Fruit fly (Drosophila melanogaster) whole organism, embryonic: ENCODE data around the gene Gyc88E.
A peak's percentile ranks its signal among the peaks of the same experiment; 100 is the strongest.

ENCODE experiments used
- ATbp ChIP-seq: fragments of 200-800 bp; sonication (Bioruptor generic); optimal IDR thresholded peaks from 2 replicates; lab custom pipeline; 2017; ENCODE audit warnings: missing biosample characterization, mild to moderate bottlenecking, missing genetic modification characterization, missing genetic modification reagents
- CG11093 ChIP-seq: fragments of 200-800 bp; sonication (Bioruptor generic); IDR thresholded peaks from 3 replicates; pipeline ENCODE4 v1.3.6; 2022; ENCODE audit warnings: missing biosample characterization, missing genetic modification characterization
- CG11456 ChIP-seq: fragments of 200-800 bp; sonication (Bioruptor generic); IDR thresholded peaks from 3 replicates; pipeline ENCODE4 v1.3.6; 2022; ENCODE audit warnings: missing biosample characterization, missing genetic modification characterization
- CG11695 ChIP-seq: fragments of 200-800 bp; sonication (Bioruptor generic); IDR thresholded peaks from 3 replicates; pipeline ENCODE4 v1.3.6; 2022; ENCODE audit warnings: missing biosample characterization, missing genetic modification characterization
- CG11696 ChIP-seq: fragments of 200-800 bp; sonication (Bioruptor generic); IDR thresholded peaks from 2 replicates; pipeline ENCODE4 v1.3.6; 2022; ENCODE audit warnings: missing biosample characterization, missing genetic modification characterization
- CG11723 ChIP-seq: fragments of 200-800 bp; sonication (Bioruptor generic); optimal IDR thresholded peaks from 2 replicates; lab custom pipeline; 2017; ENCODE audit warnings: missing biosample characterization, mild to moderate bottlenecking, missing genetic modification characterization
- CG13424 ChIP-seq: fragments of 200-800 bp; sonication (Bioruptor generic); optimal IDR thresholded peaks from 2 replicates; lab custom pipeline; 2019; ENCODE audit warnings: missing biosample characterization, mild to moderate bottlenecking, missing genetic modification characterization, moderate library complexity
- CG18599 ChIP-seq: fragments of 200-800 bp; sonication (Bioruptor generic); optimal IDR thresholded peaks from 3 replicates; lab custom pipeline; 2017; ENCODE audit warnings: missing biosample characterization, missing genetic modification characterization, mild to moderate bottlenecking, moderate library complexity, missing genetic modification reagents
- CG31224 ChIP-seq: fragments of 200-800 bp; sonication (Bioruptor generic); IDR thresholded peaks from 2 replicates; pipeline ENCODE4 v1.3.6; 2022; ENCODE audit warnings: missing biosample characterization, missing genetic modification characterization
- CG32532 ChIP-seq: fragments of 200-800 bp; sonication (Bioruptor generic); IDR thresholded peaks from 2 replicates; pipeline ENCODE4 v1.3.6; 2022; ENCODE audit warnings: missing biosample characterization, missing genetic modification characterization
- CG32767 ChIP-seq: fragments of 200-800 bp; sonication (Bioruptor generic); IDR thresholded peaks from 2 replicates; pipeline ENCODE4 v1.3.6; 2022; ENCODE audit warnings: missing biosample characterization, missing genetic modification characterization
- CG4730 ChIP-seq: fragments of 200-800 bp; sonication (Bioruptor generic); IDR thresholded peaks from 2 replicates; pipeline ENCODE4 v1.3.6; 2022; ENCODE audit warnings: missing biosample characterization, missing genetic modification characterization
- CG6175 ChIP-seq: fragments of 200-800 bp; sonication (Bioruptor generic); IDR thresholded peaks from 3 replicates; pipeline ENCODE4 v1.3.6; 2022; ENCODE audit warnings: missing biosample characterization, missing genetic modification characterization
- CG6791 ChIP-seq: fragments of 200-800 bp; sonication (Bioruptor generic); IDR thresholded peaks from 3 replicates; pipeline ENCODE4 v1.3.6; 2022; ENCODE audit warnings: missing biosample characterization, missing genetic modification characterization; ENCODE audit not compliant: partially characterized antibody
- CG6813 ChIP-seq: fragments of 200-800 bp; sonication (Bioruptor generic); optimal IDR thresholded peaks from 2 replicates; lab custom pipeline; 2017; ENCODE audit warnings: missing biosample characterization, missing genetic modification characterization, mild to moderate bottlenecking, moderate library complexity, missing genetic modification reagents
- CG7372 ChIP-seq: fragments of 200-800 bp; sonication (Bioruptor generic); IDR thresholded peaks from 2 replicates; pipeline ENCODE4 v1.3.6; 2022; ENCODE audit warnings: missing biosample characterization, missing genetic modification characterization
- CG9215 ChIP-seq: fragments of 200-800 bp; sonication (Bioruptor generic); IDR thresholded peaks from 2 replicates; pipeline ENCODE4 v1.3.6; 2022; ENCODE audit warnings: missing biosample characterization, missing genetic modification characterization
- Camta ChIP-seq: fragments of 200-800 bp; sonication (Bioruptor generic); optimal IDR thresholded peaks from 2 replicates; lab custom pipeline; 2016; ENCODE audit warnings: missing biosample characterization, missing genetic modification characterization
- CoRest ChIP-seq: fragments of 200-800 bp; sonication (Bioruptor generic); optimal IDR thresholded peaks from 3 replicates; lab custom pipeline; 2018; ENCODE audit warnings: missing biosample characterization, mild to moderate bottlenecking, missing genetic modification characterization, moderate library complexity
- D19B ChIP-seq: fragments of 200-800 bp; sonication (Bioruptor generic); optimal IDR thresholded peaks from 2 replicates; lab custom pipeline; 2017; ENCODE audit warnings: missing biosample characterization, mild to moderate bottlenecking, missing genetic modification characterization
- Deaf1 ChIP-seq: fragments of 200-800 bp; optimal IDR thresholded peaks from 3 replicates; lab custom pipeline; 2019; ENCODE audit warnings: missing biosample characterization, mild to moderate bottlenecking, missing genetic modification characterization, moderate library complexity
- Fer3 ChIP-seq: fragments of 200-800 bp; sonication (Bioruptor generic); optimal IDR thresholded peaks from 2 replicates; lab custom pipeline; 2018; ENCODE audit warnings: missing biosample characterization, mild to moderate bottlenecking, missing genetic modification characterization, moderate library complexity
- GATAe ChIP-seq: fragments of 200-800 bp; sonication (Bioruptor generic); conservative IDR thresholded peaks from 2 replicates; pipeline ENCODE4 v1.3.6; 2022; ENCODE audit warnings: missing biosample characterization, missing genetic modification characterization
- H15 ChIP-seq: fragments of 200-800 bp; sonication (Bioruptor generic); IDR thresholded peaks from 3 replicates; pipeline ENCODE4 v1.3.6; 2022; ENCODE audit warnings: missing biosample characterization, missing genetic modification characterization
- HLH3B ChIP-seq: fragments of 200-800 bp; sonication (Bioruptor generic); IDR thresholded peaks from 2 replicates; pipeline ENCODE4 v1.3.6; 2022; ENCODE audit warnings: missing biosample characterization, missing genetic modification characterization
- Med ChIP-seq: fragments of 200-800 bp; sonication (Bioruptor generic); peaks from one replicate; lab custom pipeline; 2016; ENCODE audit warnings: missing biosample characterization, missing genetic modification characterization, mild to moderate bottlenecking, inconsistent platforms, moderate library complexity
- Nf-YA ChIP-seq: fragments of 200-800 bp; sonication (Bioruptor generic); IDR thresholded peaks from 2 replicates; pipeline ENCODE4 v1.3.6; 2022; ENCODE audit warnings: missing biosample characterization, missing genetic modification characterization
- Taf1 ChIP-seq: fragments of 200-800 bp; sonication (Bioruptor generic); IDR thresholded peaks from 2 replicates; pipeline ENCODE4 v1.3.6; 2022; ENCODE audit warnings: missing biosample characterization, missing genetic modification characterization
- Xbp1 ChIP-seq: fragments of 200-800 bp; sonication (Bioruptor generic); optimal IDR thresholded peaks from 3 replicates; lab custom pipeline; 2016; ENCODE audit warnings: missing biosample characterization, mild to moderate bottlenecking, missing genetic modification characterization
- ap ChIP-seq: fragments of 200-800 bp; sonication (Bioruptor generic); IDR thresholded peaks from 2 replicates; pipeline ENCODE4 v1.3.6; 2022; ENCODE audit warnings: missing biosample characterization, missing genetic modification characterization
- caup ChIP-seq: fragments of 200-800 bp; sonication (Bioruptor generic); optimal IDR thresholded peaks from 3 replicates; lab custom pipeline; 2017; ENCODE audit warnings: missing biosample characterization, mild to moderate bottlenecking, missing genetic modification characterization, moderate library complexity; ENCODE audit not compliant: severe bottlenecking
- cg ChIP-seq: fragments of 200-800 bp; sonication (Bioruptor generic); optimal IDR thresholded peaks from 3 replicates; lab custom pipeline; 2019; ENCODE audit warnings: missing biosample characterization, mild to moderate bottlenecking, missing genetic modification characterization, moderate library complexity
- cwo ChIP-seq: fragments of 200-800 bp; sonication (Bioruptor generic); optimal IDR thresholded peaks from 3 replicates; lab custom pipeline; 2017; ENCODE audit warnings: missing biosample characterization, missing genetic modification characterization, mild to moderate bottlenecking, moderate library complexity, missing genetic modification reagents
- dati ChIP-seq: fragments of 200-800 bp; sonication (Bioruptor generic); IDR thresholded peaks from 2 replicates; pipeline ENCODE4 v1.3.6; 2022; ENCODE audit warnings: missing biosample characterization, missing genetic modification characterization
- dysf ChIP-seq: fragments of 200-800 bp; sonication (Bioruptor generic); IDR thresholded peaks from 3 replicates; pipeline ENCODE4 v1.3.6; 2022; ENCODE audit warnings: missing biosample characterization, missing genetic modification characterization
- fd64A ChIP-seq: fragments of 200-800 bp; sonication (Bioruptor generic); optimal IDR thresholded peaks from 3 replicates; lab custom pipeline; 2018; ENCODE audit warnings: missing biosample characterization, mild to moderate bottlenecking, missing genetic modification characterization
- fru ChIP-seq: fragments of >200 bp; optimal IDR thresholded peaks from 2 replicates; lab custom pipeline; 2017
- lab ChIP-seq: fragments of 200-800 bp; sonication (Bioruptor generic); optimal IDR thresholded peaks from 3 replicates; lab custom pipeline; 2017; ENCODE audit warnings: missing biosample characterization, missing genetic modification characterization, mild to moderate bottlenecking, moderate library complexity, missing genetic modification reagents
- lmd ChIP-seq: fragments of 200-800 bp; sonication (Bioruptor generic); IDR thresholded peaks from 2 replicates; pipeline ENCODE4 v1.3.6; 2022; ENCODE audit warnings: missing biosample characterization, missing genetic modification characterization
- pnt ChIP-seq: fragments of 200-800 bp; sonication (Bioruptor generic); optimal IDR thresholded peaks from 3 replicates; lab custom pipeline; 2016; ENCODE audit warnings: missing biosample characterization, missing genetic modification characterization
- psq ChIP-seq: fragments of 200-800 bp; sonication (Bioruptor generic); optimal IDR thresholded peaks from 2 replicates; lab custom pipeline; 2017; ENCODE audit warnings: missing biosample characterization, missing genetic modification characterization
- ranshi ChIP-seq: fragments of 200-800 bp; sonication (Bioruptor generic); IDR thresholded peaks from 2 replicates; pipeline ENCODE4 v1.3.6; 2022; ENCODE audit warnings: missing biosample characterization, missing genetic modification characterization
- row ChIP-seq: fragments of 200-800 bp; sonication (Bioruptor generic); IDR thresholded peaks from 3 replicates; pipeline ENCODE4 v1.3.6; 2022; ENCODE audit warnings: missing biosample characterization, missing genetic modification characterization
- sisA ChIP-seq: fragments of 200-800 bp; sonication (Bioruptor generic); IDR thresholded peaks from 2 replicates; pipeline ENCODE4 v1.3.6; 2022; ENCODE audit warnings: missing biosample characterization, missing genetic modification characterization
- slbo ChIP-seq: fragments of 200-800 bp; sonication (Bioruptor generic); IDR thresholded peaks from 2 replicates; pipeline ENCODE4 v1.3.6; 2022; ENCODE audit warnings: missing biosample characterization, missing genetic modification characterization
- slou ChIP-seq: fragments of 200-800 bp; sonication (Bioruptor generic); optimal IDR thresholded peaks from 3 replicates; lab custom pipeline; 2016; ENCODE audit warnings: missing biosample characterization, missing genetic modification characterization
- sr ChIP-seq: fragments of 200-800 bp; sonication (Bioruptor generic); IDR thresholded peaks from 3 replicates; pipeline ENCODE4 v1.3.6; 2022; ENCODE audit warnings: missing biosample characterization, missing genetic modification characterization
- sug ChIP-seq: fragments of 200-800 bp; optimal IDR thresholded peaks from 2 replicates; lab custom pipeline; 2019; ENCODE audit warnings: missing biosample characterization, mild to moderate bottlenecking, missing genetic modification characterization, moderate library complexity
- ttk ChIP-seq: fragments of 200-800 bp; sonication (Bioruptor generic); IDR thresholded peaks from 2 replicates; pipeline ENCODE4 v2.1.2; 2022; ENCODE audit warnings: missing biosample characterization, missing genetic modification characterization
- wdn ChIP-seq: fragments of 200-800 bp; sonication (Bioruptor generic); IDR thresholded peaks from 2 replicates; pipeline ENCODE4 v1.3.6; 2022; ENCODE audit warnings: missing biosample characterization, missing genetic modification characterization

Gyc88E gene

DNA sequence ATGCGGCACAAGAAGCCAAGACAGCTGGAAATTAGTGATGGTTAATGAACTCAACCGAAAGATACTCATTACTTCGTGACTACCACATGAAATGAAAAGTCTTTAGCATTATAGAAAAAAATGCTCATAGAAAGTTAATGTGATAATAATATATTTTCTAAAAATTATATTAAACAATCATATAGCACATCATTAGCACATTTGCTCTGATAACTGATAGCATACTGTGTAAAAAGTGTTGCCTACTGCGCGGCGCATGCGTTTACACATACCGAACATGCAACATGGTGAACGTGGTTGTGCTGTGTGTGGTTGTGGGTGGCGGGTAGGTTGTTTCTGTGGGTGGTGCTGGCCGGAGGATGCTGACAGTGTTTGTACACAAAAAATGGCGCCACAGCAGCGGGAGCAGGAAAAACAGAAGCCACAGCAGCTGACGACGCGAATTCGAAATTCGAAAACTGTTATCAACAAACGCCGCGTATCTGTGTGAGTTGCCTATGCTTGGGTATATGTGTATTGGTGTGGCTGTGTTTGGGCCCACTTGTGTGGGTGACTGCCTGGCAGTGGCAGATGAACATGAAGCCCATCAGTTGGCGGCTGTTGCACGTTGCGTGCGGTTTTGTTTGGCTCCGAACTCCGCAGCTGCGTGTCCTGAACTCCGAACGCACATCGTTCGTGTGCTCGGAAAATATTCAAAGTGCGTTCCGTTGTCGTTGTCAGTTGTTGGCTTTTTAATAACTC, at the start of gene Gyc88E (continued):
- TF ChIP-seq lmd (GFP tag; lab: Robert Waterston, UW) (peak; percentile 69), Fer3 (tag; lab: Kevin White, UChicago) (no peak), CG11093 (GFP tag; lab: Robert Waterston, UW) (0 out of 3 replicates have a peak, but pooled peaks have one; percentile 30), ATbp (GFP tag; lab: Kevin White, UChicago) (no peak), cwo (GFP tag; lab: Kevin White, UChicago) (peak; percentile 16), cg (peak; percentile 19), D19B (peak; percentile 78), fd64A (GFP tag; lab: Kevin White, UChicago) (no peak), row (peak; percentile 65; the same call in 2 of the 3 replicates), Med (GFP tag; lab: Kevin White, UChicago) (peak; percentile 45), dysf (peak; percentile 67), CG18599 (peak; percentile 41), GATAe (no peak), CG6175 (peak; percentile 28; the same call in 1 of the 3 replicates), Camta (no peak), dati (GFP tag; lab: Robert Waterston, UW) (0 out of 2 replicates have a peak, but pooled peaks have one; percentile 31), CG4730 (0 out of 2 replicates have a peak, but pooled peaks have one; percentile 40), CG7372 (GFP tag; lab: Robert Waterston, UW) (peak; percentile 54), sr (GFP tag; lab: Robert Waterston, UW) (no peak), CG11696 (GFP tag; lab: Robert Waterston, UW) (peak; percentile 62), CG11456 (peak; percentile 67; the same call in 2 of the 3 replicates), pnt (GFP tag; lab: Kevin White, UChicago) (no peak), CG13424 (tag; lab: Kevin White, UChicago) (no peak), HLH3B (peak; percentile 38), CG11723 (no peak), CG6813 (GFP tag; lab: Kevin White, UChicago) (no peak), H15 (no peak), fru (lab: Kevin White, UChicago) (no peak), wdn (GFP tag; lab: Robert Waterston, UW) (peak; percentile 42; the same call in 1 of the 2 replicates), Xbp1 (GFP tag; lab: Kevin White, UChicago) (no peak), Nf-YA (no peak), ranshi (GFP tag; lab: Robert Waterston, UW) (peak; percentile 46; the same call in 1 of the 2 replicates), slbo (GFP tag; lab: Robert Waterston, UW) (0 out of 2 replicates have a peak, but pooled peaks have one; percentile 36), CG32532 (GFP tag; lab: Robert Waterston, UW) (peak; percentile 68), slou (GFP tag; lab: Kevin White, UChicago) (no peak), Taf1 (peak; percentile 53; the same call in 1 of the 2 replicates), psq (GFP tag; lab: Kevin White, UChicago) (no peak), sisA (GFP tag; lab: Robert Waterston, UW) (0 out of 2 replicates have a peak, but pooled peaks have one; percentile 15), sug (tag; lab: Kevin White, UChicago) (no peak), CG6791 (GFP tag; lab: Robert Waterston, UW) (no peak), CoRest (tag; lab: Kevin White, UChicago) (no peak), CG11695 (GFP tag; lab: Robert Waterston, UW) (peak; percentile 69; the same call in 2 of the 3 replicates), CG9215 (GFP tag; lab: Robert Waterston, UW) (peak; percentile 73), Deaf1 (tag; lab: Kevin White, UChicago) (peak; percentile 44), CG32767 (GFP tag; lab: Robert Waterston, UW) (no peak), ttk (GFP tag; lab: Robert Waterston, UW) (peak; percentile 43; the same call in 1 of the 2 replicates), lab (peak; percentile 47), caup (GFP tag; lab: Kevin White, UChicago) (no peak), ap (GFP tag; lab: Robert Waterston, UW) (peak; percentile 38; the same call in 1 of the 2 replicates), CG31224 (GFP tag; lab: Robert Waterston, UW) (0 out of 2 replicates have a peak, but pooled peaks have one; percentile 9)
